2 fruit fly cellular contexts compared by ENCODE assay signal in genomic region chr2L:18785026-18785600, dm6.
TF ChIP-seq lines count a peak whose summit lies in the region.

No protein-coding gene starts in this region.

- TF ChIP-seq CTCF in whole organism, embryonic (GFP tag; optimal IDR thresholded peaks at IDR 0.05; lab: Kevin White, UChicago), result no peak

TF ChIP-seq in whole organism, embryonic, 481 proteins besides CTCF, POLR2A, EP300 and RAD21 (continues in another document):
- TF ChIP-seq Ptx1 (GFP tag; IDR thresholded peaks at IDR 0.05; lab: Robert Waterston, UW) (no peak), CG2202 (tag; optimal IDR thresholded peaks at IDR 0.05; lab: Kevin White, UChicago) (no peak), MTF-1 (GFP tag; optimal IDR thresholded peaks at IDR 0.05; lab: Kevin White, UChicago; ENCODE audit: borderline replicate concordance) (no peak), CG17829 (tag; optimal IDR thresholded peaks at IDR 0.05; lab: Kevin White, UChicago) (no peak), gsb-n (tag; optimal IDR thresholded peaks at IDR 0.05; lab: Kevin White, UChicago) (peak; percentile 56), Nf-YB (GFP tag; optimal IDR thresholded peaks at IDR 0.05; lab: Kevin White, UChicago) (peak; percentile 22), BtbVII (GFP tag; optimal IDR thresholded peaks at IDR 0.05; lab: Kevin White, UChicago) (no peak), nerfin-1 (tag; optimal IDR thresholded peaks at IDR 0.05; lab: Kevin White, UChicago) (peak; percentile 71), CG32772 (GFP tag; IDR thresholded peaks at IDR 0.05; lab: Robert Waterston, UW) (no peak), Rx (GFP tag; IDR thresholded peaks at IDR 0.05; lab: Robert Waterston, UW) (no peak), zfh2 (GFP tag; optimal IDR thresholded peaks at IDR 0.05; lab: Kevin White, UChicago) (no peak), CG16813 (GFP tag; IDR thresholded peaks at IDR 0.05; lab: Robert Waterston, UW; ENCODE audit: partially characterized antibody) (no peak), CG7786 (GFP tag; optimal IDR thresholded peaks at IDR 0.05; lab: Kevin White, UChicago) (no peak), az2 (GFP tag; optimal IDR thresholded peaks at IDR 0.05; lab: Kevin White, UChicago) (no peak), sens (GFP tag; lab: Kevin White, UChicago) (peak; percentile 65), lov (optimal IDR thresholded peaks at IDR 0.05; lab: Kevin White, UChicago) (no peak), lov (GFP tag; IDR thresholded peaks at IDR 0.05; lab: Robert Waterston, UW) (0 out of 3 replicates have a peak, but pooled peaks have one; percentile 46), CG30403 (GFP tag; optimal IDR thresholded peaks at IDR 0.05; lab: Kevin White, UChicago) (no peak), BEAF-32 (GFP tag; optimal IDR thresholded peaks at IDR 0.05; lab: Kevin White, UChicago) (no peak), ems (GFP tag; optimal IDR thresholded peaks at IDR 0.05; lab: Kevin White, UChicago) (no peak), CG3726 (GFP tag; IDR thresholded peaks at IDR 0.05; lab: Robert Waterston, UW) (no peak), CG32532 (GFP tag; IDR thresholded peaks at IDR 0.05; lab: Robert Waterston, UW) (no peak), Ravus (GFP tag; IDR thresholded peaks at IDR 0.05; lab: Robert Waterston, UW) (no peak), CG2678 (tag; optimal IDR thresholded peaks at IDR 0.05; lab: Kevin White, UChicago) (no peak), insv (GFP tag; optimal IDR thresholded peaks at IDR 0.05; lab: Kevin White, UChicago) (no peak), vnd (GFP tag; IDR thresholded peaks at IDR 0.05; lab: Robert Waterston, UW; ENCODE audit: partially characterized antibody) (no peak), CG1792 (GFP tag; optimal IDR thresholded peaks at IDR 0.05; lab: Kevin White, UChicago) (no peak), D19A (tag; optimal IDR thresholded peaks at IDR 0.05; lab: Kevin White, UChicago) (no peak), bab2 (GFP tag; optimal IDR thresholded peaks at IDR 0.05; lab: Kevin White, UChicago) (no peak), ab (GFP tag; optimal IDR thresholded peaks at IDR 0.05; lab: Kevin White, UChicago) (no peak), tll (GFP tag; optimal IDR thresholded peaks at IDR 0.05; lab: Kevin White, UChicago) (peak in 1 of 2 experiments; percentile 80), HLH54F (GFP tag; optimal IDR thresholded peaks at IDR 0.05; lab: Kevin White, UChicago) (no peak), Nf-YA (GFP tag; IDR thresholded peaks at IDR 0.05; lab: Robert Waterston, UW) (no peak), stwl (tag; optimal IDR thresholded peaks at IDR 0.05; lab: Kevin White, UChicago) (no peak), mld (GFP tag; IDR thresholded peaks at IDR 0.05; lab: Robert Waterston, UW; ENCODE audit: partially characterized antibody) (no peak), CG18764 (GFP tag; optimal IDR thresholded peaks at IDR 0.05; lab: Kevin White, UChicago) (no peak), Dref (GFP tag; IDR thresholded peaks at IDR 0.05; lab: Robert Waterston, UW) (no peak), Gug (GFP tag; IDR thresholded peaks at IDR 0.05; lab: Robert Waterston, UW) (no peak), CG10366 (GFP tag; IDR thresholded peaks at IDR 0.05; lab: Robert Waterston, UW) (no peak), tna (GFP tag; IDR thresholded peaks at IDR 0.05; lab: Robert Waterston, UW; ENCODE audit: partially characterized antibody) (no peak), jumu (GFP tag; optimal IDR thresholded peaks at IDR 0.05; lab: Kevin White, UChicago) (no peak), chif (GFP tag; optimal IDR thresholded peaks at IDR 0.05; lab: Kevin White, UChicago) (no peak), CG4282 (GFP tag; optimal IDR thresholded peaks at IDR 0.05; lab: Kevin White, UChicago) (no peak), bigmax (GFP tag; optimal IDR thresholded peaks at IDR 0.05; lab: Kevin White, UChicago) (no peak), CG11696 (GFP tag; IDR thresholded peaks at IDR 0.05; lab: Robert Waterston, UW) (no peak), pros (GFP tag; optimal IDR thresholded peaks at IDR 0.05; lab: Kevin White, UChicago) (peak; percentile 53), trh (GFP tag; optimal IDR thresholded peaks at IDR 0.05; lab: Kevin White, UChicago) (no peak), Mad (GFP tag; optimal IDR thresholded peaks at IDR 0.05; lab: Kevin White, UChicago) (no peak)

TF ChIP-seq in whole organism, prepupa, 60 proteins besides CTCF, POLR2A, EP300 and RAD21:
- TF ChIP-seq CG6276 (GFP tag; optimal IDR thresholded peaks at IDR 0.05; lab: Kevin White, UChicago) (no peak), fkh (GFP tag; optimal IDR thresholded peaks at IDR 0.05; lab: Kevin White, UChicago) (peak; percentile 34)
